Worm (Caenorhabditis elegans): ENCODE measurements around the gene C02G6.3.

C02G6.3 gene

ce11 chrV:5893015-5893414, 12.9 kb downstream of the C02G6.3 start, which contains the start of gene C04E6.7:
Gene C04E6.7 (plus strand): TSS chrV:5893315.
- TF ChIP-seq unc-130 (GFP tag; optimal IDR thresholded peaks at IDR 0.05) (no peak), repo-1 (tag; optimal IDR thresholded peaks at IDR 0.05) (no peak), egl-18 (GFP tag; IDR thresholded peaks at IDR 0.05) (no peak), nfya-2 (GFP tag; IDR thresholded peaks at IDR 0.05) (no peak), nhr-90 (tag; optimal IDR thresholded peaks at IDR 0.05) (no peak), ztf-28 (GFP tag; IDR thresholded peaks at IDR 0.05) (no peak), ccch-3 (GFP tag; optimal IDR thresholded peaks at IDR 0.05) (no peak), F22D6.2 (tag; optimal IDR thresholded peaks at IDR 0.05) (no peak), xnd-1 (tag; optimal IDR thresholded peaks at IDR 0.05) (no peak), lin-35 (GFP tag; optimal IDR thresholded peaks at IDR 0.05) (no peak), lin-26 (GFP tag; IDR thresholded peaks at IDR 0.05) (no peak), nfya-1 (tag; optimal IDR thresholded peaks at IDR 0.05; ENCODE audit: borderline replicate concordance, insufficient read depth) (no peak), Y95B8A.8 (GFP tag; IDR thresholded peaks at IDR 0.05) (no peak), tbp1 (GFP tag; optimal IDR thresholded peaks at IDR 0.05) (no peak)

ce11 chrV:5895021-5895420, 14.9 kb downstream of the C02G6.3 start, which contains the start of gene grd-9:
Gene grd-9 (plus strand): TSS chrV:5895321.
- TF ChIP-seq lin-40 (tag; optimal IDR thresholded peaks at IDR 0.05) = no peak
- TF ChIP-seq F22D6.2 (tag; optimal IDR thresholded peaks at IDR 0.05) = no peak
- no peak for TF ChIP-seq mes-4 (tag; optimal IDR thresholded peaks at IDR 0.05)
- no peak for TF ChIP-seq F10E7.11 (tag; optimal IDR thresholded peaks at IDR 0.05)
- no peak for TF ChIP-seq attf-5 (GFP tag; optimal IDR thresholded peaks at IDR 0.05)
- TF ChIP-seq rpc-1 (optimal IDR thresholded peaks at IDR 0.05) = no peak
- no peak for TF ChIP-seq rpc-1 (tag; optimal IDR thresholded peaks at IDR 0.05)
- no peak for TF ChIP-seq Y95B8A.8 (GFP tag; IDR thresholded peaks at IDR 0.05)
- no peak for TF ChIP-seq mxl-1 (tag; optimal IDR thresholded peaks at IDR 0.05)
- no peak for TF ChIP-seq ets-4 (GFP tag; optimal IDR thresholded peaks at IDR 0.05)
- no peak for TF ChIP-seq aptf-3 (GFP tag; IDR thresholded peaks at IDR 0.05)
- no peak for TF ChIP-seq let-607 (tag; optimal IDR thresholded peaks at IDR 0.05)
- TF ChIP-seq dpff-1 (tag; optimal IDR thresholded peaks at IDR 0.05) = no peak
- TF ChIP-seq lin-54 (GFP tag; optimal IDR thresholded peaks at IDR 0.05) = no peak
- TF ChIP-seq F57C9.4 (tag; optimal IDR thresholded peaks at IDR 0.05) = no peak
- TF ChIP-seq lin-26 (GFP tag; IDR thresholded peaks at IDR 0.05) = no peak
- TF ChIP-seq egl-44 (GFP tag; IDR thresholded peaks at IDR 0.05) = no peak
- TF ChIP-seq xnd-1 (tag; optimal IDR thresholded peaks at IDR 0.05) = no peak

ce11 chrV:5899940-5900339, 19.8 kb downstream of the C02G6.3 start, which contains the start of gene srd-16:
Gene srd-16 (minus strand): TSS chrV:5900040.
- no peak for TF ChIP-seq madf-8 (GFP tag; conservative IDR thresholded peaks at IDR 0.05)
- TF ChIP-seq ceh-100 (GFP tag; IDR thresholded peaks at IDR 0.05) = no peak

- TF ChIP-seq nfyb-1 (GFP tag; IDR thresholded peaks at IDR 0.05) = no peak
- no peak for TF ChIP-seq F23B12.7 (tag; optimal IDR thresholded peaks at IDR 0.05; ENCODE audit: insufficient read depth)
- TF ChIP-seq B0336.3 (GFP tag; IDR thresholded peaks at IDR 0.05) = no peak
- TF ChIP-seq ZK185.1 (tag; optimal IDR thresholded peaks at IDR 0.05; ENCODE audit: poor library complexity, severe bottlenecking) = no peak
- TF ChIP-seq sptf-2 (GFP tag; optimal IDR thresholded peaks at IDR 0.05) = no peak
- no peak for TF ChIP-seq fkh-3 (tag; optimal IDR thresholded peaks at IDR 0.05)
Measured at ce11 chrV:5901833-5902232, 21.7 kb downstream of the C02G6.3 start, which contains the start of gene C04E6.5. Gene C04E6.5 (plus strand): TSS chrV:5902133.

All from whole organism, young adult.